Fruit fly (Drosophila melanogaster) whole organism, embryonic: ENCODE results near the gene Kdm3.

Experiments
- Adf1 ChIP-seq: fragments of 200-800 bp; sonication (Bioruptor generic); IDR thresholded peaks from 2 replicates; pipeline ENCODE4 v1.3.6; 2022; ENCODE audit warnings: missing biosample characterization, missing genetic modification characterization
- Asciz ChIP-seq: fragments of 200-800 bp; sonication (Bioruptor generic); optimal IDR thresholded peaks from 2 replicates; lab custom pipeline; 2017; ENCODE audit warnings: missing biosample characterization, mild to moderate bottlenecking, missing genetic modification characterization, missing genetic modification reagents
- B-H1 ChIP-seq: fragments of 200-800 bp; sonication (Bioruptor generic); IDR thresholded peaks from 3 replicates; pipeline ENCODE4 v1.3.6; 2022; ENCODE audit warnings: missing biosample characterization, missing genetic modification characterization
- B-H2 ChIP-seq: fragments of 200-800 bp; sonication (Bioruptor generic); optimal IDR thresholded peaks from 2 replicates; lab custom pipeline; 2018; ENCODE audit warnings: missing biosample characterization, mild to moderate bottlenecking, missing genetic modification characterization
- CG10147 ChIP-seq: fragments of 200-800 bp; sonication (Bioruptor generic); optimal IDR thresholded peaks from 2 replicates; lab custom pipeline; 2019; ENCODE audit warnings: missing biosample characterization, mild to moderate bottlenecking, missing genetic modification characterization, moderate library complexity
- CG10274 ChIP-seq: fragments of 200-800 bp; sonication (Bioruptor generic); optimal IDR thresholded peaks from 3 replicates; lab custom pipeline; 2017; ENCODE audit warnings: missing biosample characterization, mild to moderate bottlenecking, missing genetic modification characterization
- CG10462 ChIP-seq: fragments of 200-800 bp; sonication (Bioruptor generic); optimal IDR thresholded peaks from 2 replicates; lab custom pipeline; 2016; ENCODE audit warnings: missing biosample characterization, missing genetic modification characterization
- CG11560 ChIP-seq: fragments of 200-800 bp; sonication (Bioruptor generic); IDR thresholded peaks from 3 replicates; pipeline ENCODE4 v1.3.6; 2022; ENCODE audit warnings: missing biosample characterization, missing genetic modification characterization
- CG11723 ChIP-seq: fragments of 200-800 bp; sonication (Bioruptor generic); optimal IDR thresholded peaks from 2 replicates; lab custom pipeline; 2017; ENCODE audit warnings: missing biosample characterization, mild to moderate bottlenecking, missing genetic modification characterization
- CG12236 ChIP-seq: fragments of 200-800 bp; sonication (Bioruptor generic); optimal IDR thresholded peaks from 2 replicates; lab custom pipeline; 2016; ENCODE audit warnings: missing biosample characterization, missing genetic modification characterization
- CG12659 ChIP-seq: fragments of 200-800 bp; sonication (Bioruptor generic); optimal IDR thresholded peaks from 3 replicates; lab custom pipeline; 2017; ENCODE audit warnings: mild to moderate bottlenecking, missing biosample characterization, missing genetic modification reagents, missing genetic modification characterization
- CG13123 ChIP-seq: fragments of 200-800 bp; sonication (Bioruptor generic); optimal IDR thresholded peaks from 2 replicates; lab custom pipeline; 2016; ENCODE audit warnings: missing biosample characterization, missing genetic modification characterization
- CG13296 ChIP-seq: fragments of 200-800 bp; sonication (Bioruptor generic); optimal IDR thresholded peaks from 3 replicates; lab custom pipeline; 2018; ENCODE audit warnings: missing biosample characterization, mild to moderate bottlenecking, missing genetic modification characterization
- CG14860 ChIP-seq: fragments of 200-800 bp; sonication (Bioruptor generic); IDR thresholded peaks from 3 replicates; pipeline ENCODE4 v1.3.6; 2022; ENCODE audit warnings: missing biosample characterization, missing genetic modification characterization; ENCODE audit not compliant: partially characterized antibody
- CG2712 ChIP-seq: fragments of 200-800 bp; optimal IDR thresholded peaks from 3 replicates; lab custom pipeline; 2019; ENCODE audit warnings: missing biosample characterization, mild to moderate bottlenecking, missing genetic modification characterization, moderate library complexity
- CG32532 ChIP-seq: fragments of 200-800 bp; sonication (Bioruptor generic); IDR thresholded peaks from 2 replicates; pipeline ENCODE4 v1.3.6; 2022; ENCODE audit warnings: missing biosample characterization, missing genetic modification characterization
- CG32767 ChIP-seq: fragments of 200-800 bp; sonication (Bioruptor generic); IDR thresholded peaks from 2 replicates; pipeline ENCODE4 v1.3.6; 2022; ENCODE audit warnings: missing biosample characterization, missing genetic modification characterization
- CG4328 ChIP-seq: fragments of 200-800 bp; sonication (Bioruptor generic); optimal IDR thresholded peaks from 3 replicates; lab custom pipeline; 2017; ENCODE audit warnings: missing biosample characterization, missing genetic modification reagents, missing genetic modification characterization
- CG4424 ChIP-seq: fragments of 200-800 bp; sonication (Bioruptor generic); optimal IDR thresholded peaks from 3 replicates; lab custom pipeline; 2016; ENCODE audit warnings: missing biosample characterization, missing genetic modification characterization
- CG6654 ChIP-seq: fragments of 200-800 bp; sonication (Bioruptor generic); optimal IDR thresholded peaks from 2 replicates; lab custom pipeline; 2017; ENCODE audit warnings: missing biosample characterization, mild to moderate bottlenecking, missing genetic modification characterization
- CG7372 ChIP-seq: fragments of 200-800 bp; sonication (Bioruptor generic); IDR thresholded peaks from 2 replicates; pipeline ENCODE4 v1.3.6; 2022; ENCODE audit warnings: missing biosample characterization, missing genetic modification characterization
- ERR ChIP-seq: fragments of 200-800 bp; sonication (Bioruptor generic); optimal IDR thresholded peaks from 2 replicates; lab custom pipeline; 2016; ENCODE audit warnings: missing biosample characterization, missing genetic modification characterization
- Fer2 ChIP-seq: fragments of 200-800 bp; sonication (Bioruptor generic); optimal IDR thresholded peaks from 2 replicates; lab custom pipeline; 2018; ENCODE audit warnings: missing biosample characterization, mild to moderate bottlenecking, missing genetic modification characterization, moderate library complexity
- HLH54F ChIP-seq: fragments of 200-800 bp; sonication (Bioruptor generic); optimal IDR thresholded peaks from 3 replicates; lab custom pipeline; 2016; ENCODE audit warnings: missing biosample characterization, missing genetic modification characterization
- Jarid2 ChIP-seq: fragments of 200-800 bp; sonication (Bioruptor generic); optimal IDR thresholded peaks from 3 replicates; lab custom pipeline; 2017; ENCODE audit warnings: mild to moderate bottlenecking, missing biosample characterization, missing genetic modification reagents, missing genetic modification characterization
- Mes4 ChIP-seq: fragments of 200-800 bp; sonication (Bioruptor generic); optimal IDR thresholded peaks from 2 replicates; lab custom pipeline; 2016; ENCODE audit warnings: missing biosample characterization, missing genetic modification characterization
- Side ChIP-seq: fragments of 200-800 bp; sonication (Bioruptor generic); optimal IDR thresholded peaks from 2 replicates; lab custom pipeline; 2016; ENCODE audit warnings: missing biosample characterization, missing genetic modification characterization
- Ssrp ChIP-seq: fragments of 200-800 bp; sonication (Bioruptor generic); optimal IDR thresholded peaks from 2 replicates; lab custom pipeline; 2018; ENCODE audit warnings: missing biosample characterization, mild to moderate bottlenecking, missing genetic modification characterization, moderate library complexity
- Tbp ChIP-seq: fragments of >200 bp; optimal IDR thresholded peaks from 2 replicates; lab custom pipeline; 2018; ENCODE audit warnings: missing biosample characterization, missing genetic modification characterization
- cg ChIP-seq: fragments of 200-800 bp; sonication (Bioruptor generic); optimal IDR thresholded peaks from 3 replicates; lab custom pipeline; 2019; ENCODE audit warnings: missing biosample characterization, mild to moderate bottlenecking, missing genetic modification characterization, moderate library complexity
- danr ChIP-seq: fragments of 200-800 bp; sonication (Bioruptor generic); IDR thresholded peaks from 2 replicates; pipeline ENCODE4 v1.3.6; 2022; ENCODE audit warnings: missing biosample characterization, missing genetic modification characterization
- dmrt99B ChIP-seq: fragments of 200-800 bp; sonication (Bioruptor generic); optimal IDR thresholded peaks from 2 replicates; lab custom pipeline; 2018; ENCODE audit warnings: missing biosample characterization, mild to moderate bottlenecking, missing genetic modification characterization, moderate library complexity
- gem ChIP-seq: fragments of 200-800 bp; sonication (Bioruptor generic); optimal IDR thresholded peaks from 2 replicates; lab custom pipeline; 2019; ENCODE audit warnings: missing biosample characterization, mild to moderate bottlenecking, missing genetic modification characterization, moderate library complexity
- gfzf ChIP-seq: fragments of 200-800 bp; sonication (Bioruptor generic); optimal IDR thresholded peaks from 2 replicates; lab custom pipeline; 2016; ENCODE audit warnings: missing biosample characterization, mild to moderate bottlenecking, missing genetic modification characterization, moderate library complexity
- jigr1 ChIP-seq: fragments of 200-800 bp; sonication (Bioruptor generic); IDR thresholded peaks from 3 replicates; pipeline ENCODE4 v1.3.6; 2022; ENCODE audit warnings: missing biosample characterization, missing genetic modification characterization
- lbe ChIP-seq: fragments of 200-800 bp; sonication (Bioruptor generic); optimal IDR thresholded peaks from 2 replicates; lab custom pipeline; 2016; ENCODE audit warnings: missing biosample characterization, mild to moderate bottlenecking, missing genetic modification characterization
- mam ChIP-seq: fragments of 200-800 bp; sonication (Bioruptor generic); optimal IDR thresholded peaks from 3 replicates; lab custom pipeline; 2016; ENCODE audit warnings: missing biosample characterization, missing genetic modification characterization
- otp ChIP-seq: fragments of 200-800 bp; sonication (Bioruptor generic); IDR thresholded peaks from 3 replicates; pipeline ENCODE4, ENCODE4 v1.3.6; 2022; ENCODE audit warnings: missing biosample characterization, missing genetic modification characterization
- pfk ChIP-seq: fragments of 200-800 bp; sonication (Bioruptor generic); optimal IDR thresholded peaks from 2 replicates; lab custom pipeline; 2018; ENCODE audit warnings: missing biosample characterization, mild to moderate bottlenecking, missing genetic modification characterization, moderate library complexity
- prd ChIP-seq, 3 experiments: fragments of >200 bp in 2 of 3; fragments of 200-800 bp in 1 of 3; sonication (Bioruptor generic) in 1 of 3; optimal IDR thresholded peaks in 2 of 3; IDR thresholded peaks in 1 of 3; 2 replicates in 2 of 3; 3 replicates in 1 of 3; pipeline versions ENCODE4 v1.3.6 to Lab custom; 2017 to 2022; ENCODE audit warnings: missing biosample characterization in 1 of 3, missing genetic modification characterization in 1 of 3
- ranshi ChIP-seq: fragments of 200-800 bp; sonication (Bioruptor generic); IDR thresholded peaks from 2 replicates; pipeline ENCODE4 v1.3.6; 2022; ENCODE audit warnings: missing biosample characterization, missing genetic modification characterization
- sens-2 ChIP-seq: fragments of 200-800 bp; sonication (Bioruptor generic); IDR thresholded peaks from 2 replicates; pipeline ENCODE4 v1.3.6; 2022; ENCODE audit warnings: missing biosample characterization, missing genetic modification characterization
- sqz ChIP-seq: fragments of 200-800 bp; sonication (Bioruptor generic); optimal IDR thresholded peaks from 3 replicates; lab custom pipeline; 2018; ENCODE audit warnings: missing biosample characterization, mild to moderate bottlenecking, missing genetic modification characterization
- ssp ChIP-seq: fragments of 200-800 bp; sonication (Bioruptor generic); IDR thresholded peaks from 2 replicates; pipeline ENCODE4 v1.3.6; 2022; ENCODE audit warnings: missing biosample characterization, missing genetic modification characterization
- sug ChIP-seq: fragments of 200-800 bp; optimal IDR thresholded peaks from 2 replicates; lab custom pipeline; 2019; ENCODE audit warnings: missing biosample characterization, mild to moderate bottlenecking, missing genetic modification characterization, moderate library complexity
- trem ChIP-seq: fragments of 200-800 bp; optimal IDR thresholded peaks from 3 replicates; lab custom pipeline; 2019; ENCODE audit warnings: missing biosample characterization, mild to moderate bottlenecking, missing genetic modification characterization, moderate library complexity
- tx ChIP-seq: fragments of 200-800 bp; sonication (Bioruptor generic); optimal IDR thresholded peaks from 2 replicates; lab custom pipeline; 2016; ENCODE audit warnings: missing biosample characterization, missing genetic modification characterization
- wek ChIP-seq: fragments of 200-800 bp; sonication (Bioruptor generic); optimal IDR thresholded peaks from 3 replicates; lab custom pipeline; 2018; ENCODE audit warnings: missing biosample characterization, mild to moderate bottlenecking, missing genetic modification characterization, moderate library complexity
- zen ChIP-seq: fragments of 200-800 bp; sonication (Bioruptor generic); optimal IDR thresholded peaks from 3 replicates; lab custom pipeline; 2018; ENCODE audit warnings: missing biosample characterization, mild to moderate bottlenecking, missing genetic modification characterization, moderate library complexity
- zfh2 ChIP-seq: fragments of 200-800 bp; sonication (Bioruptor generic); optimal IDR thresholded peaks from 2 replicates; lab custom pipeline; 2016; ENCODE audit warnings: missing biosample characterization, missing genetic modification characterization

The Kdm3 gene

DNA sequence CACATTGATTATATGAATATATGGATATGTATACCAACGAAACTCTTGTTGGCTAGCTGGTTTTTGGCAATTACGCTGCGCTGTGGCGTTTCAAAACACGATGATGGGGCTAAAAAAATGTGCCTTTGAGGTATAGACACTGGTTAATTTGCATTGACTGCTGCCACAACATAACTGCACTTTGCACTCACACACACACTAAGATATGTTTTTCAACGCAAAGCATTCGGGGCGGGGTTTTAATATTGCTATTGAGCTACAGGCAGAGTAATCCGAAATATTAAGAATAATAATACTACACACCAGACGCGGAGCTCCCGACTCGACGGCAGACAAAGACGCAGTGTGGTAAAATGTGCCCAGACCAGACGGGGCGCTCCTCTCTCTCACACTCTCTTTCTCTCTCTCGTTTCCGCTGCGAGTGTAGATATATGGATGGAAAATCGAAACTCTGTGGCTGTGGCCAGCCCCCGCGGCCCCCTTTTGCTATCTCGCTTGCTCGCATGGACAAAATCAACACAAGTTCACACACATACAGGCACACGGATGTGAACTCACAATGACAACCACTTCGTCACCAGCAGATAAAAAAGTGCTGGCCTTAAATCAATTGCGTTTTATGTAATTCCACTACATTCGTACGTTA is 35.3 kb downstream of the Kdm3 start (continued):
- TF ChIP-seq dmrt99B (tag; lab: Kevin White, UChicago) (no peak), pfk (GFP tag; lab: Kevin White, UChicago) (peak; percentile 63), prd (optimal IDR thresholded peaks at IDR 0.05; lab: Kevin White, UChicago) (no peak), prd (GFP tag; IDR thresholded peaks at IDR 0.05; lab: Robert Waterston, UW) (no peak), Ssrp (tag; lab: Kevin White, UChicago) (no peak), sqz (GFP tag; lab: Kevin White, UChicago) (no peak), tx (GFP tag; lab: Kevin White, UChicago) (peak; percentile 6), CG10462 (GFP tag; lab: Kevin White, UChicago) (no peak), gem (tag; lab: Kevin White, UChicago) (no peak), Mes4 (no peak), CG4424 (GFP tag; lab: Kevin White, UChicago) (no peak), CG11560 (tag; lab: Robert Waterston, UW) (no peak), danr (GFP tag; lab: Robert Waterston, UW) (no peak), CG4328 (peak; percentile 56), CG10274 (no peak), jigr1 (GFP tag; lab: Robert Waterston, UW) (no peak), CG2712 (no peak), otp (GFP tag; lab: Robert Waterston, UW) (no peak), CG7372 (GFP tag; lab: Robert Waterston, UW) (no peak), HLH54F (GFP tag; lab: Kevin White, UChicago) (no peak), sug (peak; percentile 77), CG11723 (peak; percentile 32), Fer2 (tag; lab: Kevin White, UChicago) (no peak), sens-2 (GFP tag; lab: Robert Waterston, UW) (no peak), Jarid2 (GFP tag; lab: Kevin White, UChicago) (peak; percentile 52), Adf1 (GFP tag; lab: Robert Waterston, UW) (no peak), lbe (GFP tag; lab: Kevin White, UChicago) (peak; percentile 58), Side (peak; percentile 66), trem (no peak), CG12659 (GFP tag; lab: Kevin White, UChicago) (peak; percentile 43), CG12236 (GFP tag; lab: Kevin White, UChicago) (no peak), CG13123 (no peak), B-H2 (GFP tag; lab: Kevin White, UChicago) (peak; percentile 50), CG14860 (GFP tag; lab: Robert Waterston, UW) (no peak), CG32532 (GFP tag; lab: Robert Waterston, UW) (no peak), gfzf (GFP tag; lab: Kevin White, UChicago) (no peak), Tbp (no peak), ssp (GFP tag; lab: Robert Waterston, UW) (no peak), wek (GFP tag; lab: Kevin White, UChicago) (peak; percentile 73), CG32767 (GFP tag; lab: Robert Waterston, UW) (no peak), CG13296 (GFP tag; lab: Kevin White, UChicago) (peak; percentile 80), B-H1 (GFP tag; lab: Robert Waterston, UW) (no peak), mam (peak; percentile 21), cg (GFP tag; lab: Kevin White, UChicago) (peak; percentile 97), CG6654 (GFP tag; lab: Kevin White, UChicago) (peak; percentile 5), zen (no peak), ERR (peak; percentile 69), zfh2 (peak; percentile 16), CG10147 (GFP tag; lab: Kevin White, UChicago) (no peak), Asciz (GFP tag; lab: Kevin White, UChicago) (peak; percentile 50), ranshi (GFP tag; lab: Robert Waterston, UW) (no peak)
